Worm (Caenorhabditis elegans) whole organism, L4 larva: ENCODE measurements around the gene R12B2.3.

Experiments
- F49E8.2 ChIP-seq: sonication (generic microtip); optimal IDR thresholded peaks from 2 replicates; lab custom pipeline; 2016; ENCODE audit warnings: missing compliant biosample characterization, mild to moderate bottlenecking, missing genetic modification characterization, borderline replicate concordance
- T20F7.1 ChIP-seq: fragments of 200-800 bp; sonication (Bioruptor generic); optimal IDR thresholded peaks from 2 replicates; lab custom pipeline; 2018; ENCODE audit warnings: mild to moderate bottlenecking, missing genetic modification characterization, missing compliant biosample characterization
- T26A8.4 ChIP-seq: fragments of 200-800 bp; sonication (Bioruptor generic); IDR thresholded peaks from 2 replicates; pipeline ENCODE4 v1.3.6; 2022; ENCODE audit warnings: missing genetic modification characterization, missing compliant biosample characterization
- Y105C5A.15 ChIP-seq: fragments of 200-800 bp; sonication (Bioruptor generic); IDR thresholded peaks from 2 replicates; pipeline ENCODE4 v1.3.6; 2022; ENCODE audit warnings: missing genetic modification characterization, missing compliant biosample characterization
- aha-1 ChIP-seq: fragments of 150-350 bp; peaks from one replicate; lab custom pipeline; 2014; ENCODE audit warnings: missing biosample characterization, missing genetic modification characterization
- ama-1 ChIP-seq: fragments of 150-350 bp; optimal IDR thresholded peaks from 2 replicates; lab custom pipeline; 2014; ENCODE audit warnings: inconsistent platforms, mixed read lengths
- ceh-44 ChIP-seq: fragments of 200-800 bp; sonication (Bioruptor generic); IDR thresholded peaks from 2 replicates; pipeline ENCODE4 v1.3.6; 2022; ENCODE audit warnings: missing genetic modification reagents, missing genetic modification characterization, missing compliant biosample characterization
- ceh-62 ChIP-seq: sonication (generic microtip); optimal IDR thresholded peaks from 2 replicates; lab custom pipeline; 2017; ENCODE audit warnings: missing biosample characterization, missing genetic modification characterization
- cey-2 ChIP-seq: sonication (generic microtip); optimal IDR thresholded peaks from 3 replicates; lab custom pipeline; 2017; ENCODE audit warnings: missing genetic modification characterization, mild to moderate bottlenecking, missing compliant biosample characterization, antibody characterized with exemption, borderline replicate concordance; ENCODE audit not compliant: insufficient read depth
- daf-16 ChIP-seq, 3 experiments: sonication (generic microtip); optimal IDR thresholded peaks; 2 replicates each; lab custom pipeline; 2016 to 2017; ENCODE audit warnings: missing genetic modification characterization in 3 of 3, missing genetic modification reagents in 3 of 3, mild to moderate bottlenecking in 2 of 3, missing compliant biosample characterization in 2 of 3, missing biosample characterization in 1 of 3, moderate library complexity in 1 of 3
- dmd-6 ChIP-seq: fragments of 200-800 bp; sonication (Bioruptor generic); IDR thresholded peaks from 2 replicates; pipeline ENCODE4 v1.3.6; 2022; ENCODE audit warnings: missing genetic modification reagents, missing genetic modification characterization, missing compliant biosample characterization
- duxl-1 ChIP-seq: sonication (generic microtip); optimal IDR thresholded peaks from 2 replicates; lab custom pipeline; 2016; ENCODE audit warnings: mild to moderate bottlenecking, missing genetic modification characterization, moderate library complexity, missing compliant biosample characterization; ENCODE audit not compliant: poor library complexity
- dve-1 ChIP-seq: sonication (generic microtip); optimal IDR thresholded peaks from 2 replicates; lab custom pipeline; 2017; ENCODE audit warnings: antibody characterized with exemption, mild to moderate bottlenecking, missing genetic modification characterization, missing compliant biosample characterization; ENCODE audit not compliant: insufficient read depth
- hif-1 ChIP-seq, 2 experiments: sonication (generic microtip); optimal IDR thresholded peaks; 2 replicates each; lab custom pipeline; 2016 to 2017; ENCODE audit warnings: missing compliant biosample characterization in 2 of 2, missing genetic modification characterization in 2 of 2, missing genetic modification reagents in 2 of 2, missing genotype in 2 of 2, mild to moderate bottlenecking in 1 of 2
- hlh-11 ChIP-seq: fragments of 200-800 bp; sonication (Bioruptor generic); optimal IDR thresholded peaks from 2 replicates; lab custom pipeline; 2018; ENCODE audit warnings: mild to moderate bottlenecking, missing genetic modification characterization, missing compliant biosample characterization
- hlh-30 ChIP-seq: sonication (generic microtip); optimal IDR thresholded peaks from 2 replicates; lab custom pipeline; 2017; ENCODE audit warnings: antibody characterized with exemption, mild to moderate bottlenecking, missing genetic modification characterization, missing compliant biosample characterization; ENCODE audit not compliant: insufficient read depth
- hmg-1.1 ChIP-seq: fragments of 200-800 bp; sonication (Bioruptor generic); IDR thresholded peaks from 2 replicates; pipeline ENCODE4 v1.3.6; 2022; ENCODE audit warnings: missing genetic modification reagents, missing genetic modification characterization, missing compliant biosample characterization
- lin-1 ChIP-seq: fragments of 200-800 bp; sonication (Bioruptor generic); IDR thresholded peaks from 2 replicates; pipeline ENCODE4 v1.3.6; 2022; ENCODE audit warnings: missing genetic modification reagents, missing genetic modification characterization, missing compliant biosample characterization
- lin-38 ChIP-seq: fragments of 200-800 bp; sonication (Bioruptor generic); IDR thresholded peaks from 2 replicates; pipeline ENCODE4 v1.3.6; 2022; ENCODE audit warnings: missing genetic modification reagents, missing genetic modification characterization, missing compliant biosample characterization
- lsy-2 ChIP-seq, 2 experiments: fragments of 150-350 bp in 1 of 2; sonication (generic microtip) in 1 of 2; optimal IDR thresholded peaks; 2 replicates each; lab custom pipeline; 2014 to 2017; ENCODE audit warnings: missing biosample characterization in 2 of 2, missing genetic modification characterization in 2 of 2
- madf-5 ChIP-seq, 2 experiments: fragments of 200-800 bp; sonication (Bioruptor generic); IDR thresholded peaks; 2 replicates each; pipeline ENCODE4 v1.3.6; 2022; ENCODE audit warnings: missing compliant biosample characterization in 2 of 2, missing genetic modification characterization in 2 of 2
- mdl-1 ChIP-seq, 2 experiments: fragments of 150-350 bp in 1 of 2; sonication (generic microtip) in 1 of 2; optimal IDR thresholded peaks; 2 replicates each; lab custom pipeline; 2014 to 2017; ENCODE audit warnings: missing biosample characterization in 2 of 2, missing genetic modification characterization in 2 of 2
- mep-1 ChIP-seq: fragments of 150-350 bp; sonication (generic microtip); optimal IDR thresholded peaks from 3 replicates; lab custom pipeline; 2014; ENCODE audit warnings: missing biosample characterization, missing genetic modification characterization
- mes-2 ChIP-seq: sonication (generic microtip); optimal IDR thresholded peaks from 2 replicates; lab custom pipeline; 2016; ENCODE audit warnings: missing genotype, mild to moderate bottlenecking, missing genetic modification characterization, missing compliant biosample characterization; ENCODE audit not compliant: poor library complexity, severe bottlenecking
- mxl-2 ChIP-seq: fragments of 200-800 bp; sonication (Bioruptor generic); conservative IDR thresholded peaks from 2 replicates; pipeline ENCODE4 v1.3.6; 2022; ENCODE audit warnings: missing genetic modification reagents, missing genetic modification characterization, missing compliant biosample characterization
- mxl-3 ChIP-seq: fragments of 200-800 bp; sonication (Bioruptor generic); optimal IDR thresholded peaks from 2 replicates; lab custom pipeline; 2018; ENCODE audit warnings: mild to moderate bottlenecking, missing genetic modification characterization, missing compliant biosample characterization
- nhr-10 ChIP-seq: fragments of 150-350 bp; optimal IDR thresholded peaks from 2 replicates; lab custom pipeline; 2014; ENCODE audit warnings: missing biosample characterization, missing genetic modification characterization
- nhr-102 ChIP-seq: sonication (generic microtip); optimal IDR thresholded peaks from 2 replicates; lab custom pipeline; 2016; ENCODE audit warnings: mild to moderate bottlenecking, missing genetic modification characterization, moderate library complexity, missing compliant biosample characterization
- nhr-28 ChIP-seq: fragments of 150-350 bp; optimal IDR thresholded peaks from 2 replicates; lab custom pipeline; 2014; ENCODE audit warnings: missing biosample characterization, missing genetic modification characterization
- nhr-48 ChIP-seq: sonication (generic microtip); optimal IDR thresholded peaks from 2 replicates; lab custom pipeline; 2016; ENCODE audit warnings: mild to moderate bottlenecking, missing genetic modification characterization, missing compliant biosample characterization
- nhr-6 ChIP-seq: fragments of 150-350 bp; optimal IDR thresholded peaks from 2 replicates; lab custom pipeline; 2014; ENCODE audit warnings: missing biosample characterization, missing genetic modification characterization
- nhr-76 ChIP-seq: fragments of 150-350 bp; optimal IDR thresholded peaks from 2 replicates; lab custom pipeline; 2014; ENCODE audit warnings: missing biosample characterization, missing genetic modification characterization
- nhr-77 ChIP-seq: fragments of 150-350 bp; optimal IDR thresholded peaks from 2 replicates; lab custom pipeline; 2014; ENCODE audit warnings: missing biosample characterization, missing genetic modification characterization
- php-3 ChIP-seq: fragments of 200-800 bp; sonication (Bioruptor generic); IDR thresholded peaks from 2 replicates; pipeline ENCODE4 v1.3.6; 2022; ENCODE audit warnings: missing genetic modification reagents, missing genetic modification characterization, missing compliant biosample characterization
- pqm-1 ChIP-seq: sonication (generic microtip); optimal IDR thresholded peaks from 2 replicates; lab custom pipeline; 2017; ENCODE audit warnings: missing biosample characterization, missing genetic modification characterization
- set-16 ChIP-seq: fragments of 200-800 bp; sonication (Bioruptor generic); IDR thresholded peaks from 2 replicates; pipeline ENCODE4 v1.3.6; 2022; ENCODE audit warnings: missing genetic modification reagents, missing genetic modification characterization, missing compliant biosample characterization
- tra-1 ChIP-seq: fragments of 200-800 bp; sonication (Bioruptor generic); IDR thresholded peaks from 2 replicates; pipeline ENCODE4 v1.3.6; 2022; ENCODE audit warnings: missing genetic modification reagents, missing genetic modification characterization, missing compliant biosample characterization
- unc-62 ChIP-seq, 3 experiments: fragments of 150-350 bp in 1 of 3; sonication (generic microtip); optimal IDR thresholded peaks in 2 of 3; peaks in 1 of 3; 1 replicate in 1 of 3; 2 replicates in 2 of 3; lab custom pipeline; 2014 to 2017; ENCODE audit warnings: missing biosample characterization in 3 of 3, missing genetic modification characterization in 3 of 3, missing genetic modification reagents in 3 of 3, missing genotype in 1 of 3
- zfp-3 ChIP-seq: fragments of 200-800 bp; sonication (Bioruptor generic); conservative IDR thresholded peaks from 2 replicates; pipeline ENCODE4 v1.3.6; 2022; ENCODE audit warnings: missing genetic modification reagents, missing genetic modification characterization, missing compliant biosample characterization

Gene R12B2.3

DNA sequence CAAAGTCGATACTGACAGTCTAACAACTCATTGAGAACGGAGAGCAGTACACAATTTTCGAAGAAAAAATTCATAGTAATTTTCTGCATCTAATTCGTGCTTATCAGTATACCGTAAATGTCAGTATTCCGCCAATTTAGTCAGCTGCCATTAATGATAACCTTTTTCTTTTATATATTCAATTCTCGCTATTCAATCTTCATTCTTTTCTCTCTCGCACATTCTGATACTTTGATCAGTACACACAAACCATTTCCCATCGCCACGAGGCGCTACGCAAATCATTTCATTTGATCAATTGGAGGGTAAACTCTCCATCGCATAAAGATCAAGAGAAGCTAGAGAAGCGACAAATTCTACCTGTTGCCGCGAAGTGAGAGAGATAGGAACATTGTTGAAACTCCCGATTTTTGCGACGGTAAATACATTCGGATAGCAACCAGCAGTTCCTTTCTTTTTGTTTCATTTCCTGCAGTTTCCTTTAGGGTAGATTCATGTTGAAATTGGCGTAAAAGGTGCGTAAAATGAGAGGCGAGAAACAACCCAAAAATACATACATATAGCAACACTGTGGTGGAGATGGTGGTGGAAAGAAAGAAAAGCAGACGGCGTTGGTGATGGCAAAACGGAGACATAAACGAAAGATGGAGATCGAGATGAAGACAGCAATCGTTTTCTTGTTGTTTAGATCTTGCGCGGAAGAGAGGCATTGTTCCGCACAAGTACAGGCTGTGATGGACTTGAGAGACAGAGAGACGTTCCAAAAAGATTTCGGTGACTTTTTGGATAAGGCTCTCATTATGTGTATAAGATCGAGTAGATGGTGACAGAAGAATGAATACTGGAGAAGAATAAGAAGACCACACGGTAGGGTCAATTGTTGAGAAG is 33.0 kb downstream of the R12B2.3 start:
- TF ChIP-seq Y105C5A.15 (GFP tag; lab: Robert Waterston, UW) (no peak), ceh-44 (GFP tag; lab: Robert Waterston, UW) (no peak), lin-1 (GFP tag; lab: Robert Waterston, UW) (0 out of 2 replicates have a peak, but pooled peaks have one; percentile 24), nhr-77 (peak; percentile 77), nhr-102 (peak; percentile 6), mdl-1 (tag; optimal IDR thresholded peaks at IDR 0.05; lab: Kevin White, UChicago) (peak; percentile 70 to 93), hlh-30 (tag; lab: Kevin White, UChicago) (peak; percentile 75), zfp-3 (GFP tag; lab: Robert Waterston, UW) (0 out of 2 replicates have a peak, but pooled peaks have one; percentile 31), ceh-62 (tag; lab: Kevin White, UChicago) (no peak), T20F7.1 (GFP tag; lab: Kevin White, UChicago) (peak; percentile 74), php-3 (GFP tag; lab: Robert Waterston, UW) (peak; percentile 87), unc-62 (GFP tag; optimal IDR thresholded peaks at IDR 0.05 in 1 of 2; lab: Kevin White, UChicago) (peak; percentile 49 to 82), unc-62 (tag; optimal IDR thresholded peaks at IDR 0.05; lab: Kevin White, UChicago) (no peak), nhr-6 (tag; lab: Kevin White, UChicago) (peak; percentile 67), set-16 (no peak), tra-1 (peak; percentile 58; the same call in 1 of the 2 replicates), mxl-3 (peak; percentile 86), mxl-2 (no peak), hif-1 (tag; optimal IDR thresholded peaks at IDR 0.05; lab: Kevin White, UChicago) (no peak), dve-1 (tag; lab: Kevin White, UChicago) (peak; percentile 95), F49E8.2 (no peak), lsy-2 (tag; optimal IDR thresholded peaks at IDR 0.05; lab: Kevin White, UChicago) (peak; percentile 55 to 58), dmd-6 (GFP tag; lab: Robert Waterston, UW) (peak; percentile 95), nhr-28 (peak; percentile 96), T26A8.4 (GFP tag; lab: Robert Waterston, UW) (peak; percentile 27; the same call in 1 of the 2 replicates), nhr-76 (tag; lab: Kevin White, UChicago) (no peak), nhr-48 (peak; percentile 81), mes-2 (tag; lab: Kevin White, UChicago) (peak; percentile 30), nhr-10 (tag; lab: Kevin White, UChicago) (peak; percentile 52), mep-1 (peak; percentile 72), lin-38 (GFP tag; lab: Robert Waterston, UW) (0 out of 2 replicates have a peak, but pooled peaks have one; percentile 18), daf-16 (GFP tag; optimal IDR thresholded peaks at IDR 0.05; lab: Kevin White, UChicago) (peak in 1 of 2 experiments; percentile 60), daf-16 (tag; optimal IDR thresholded peaks at IDR 0.05; lab: Kevin White, UChicago) (peak; percentile 82), ama-1 (lab: Kevin White, UChicago) (peak; percentile 33), cey-2 (peak; percentile 9), duxl-1 (tag; lab: Kevin White, UChicago) (peak; percentile 15), aha-1 (peak; percentile 25), hmg-1.1 (GFP tag; lab: Robert Waterston, UW) (0 out of 2 replicates have a peak, but pooled peaks have one; percentile 7), pqm-1 (peak; percentile 93), madf-5 (GFP tag; IDR thresholded peaks at IDR 0.05; lab: Robert Waterston, UW) (no peak), hlh-11 (tag; lab: Kevin White, UChicago) (peak; percentile 93)
